Worm (Caenorhabditis elegans): ENCODE results near the gene fbxa-36.

ce11 chrIII:1303414-1303813, 10.4 kb upstream of the fbxa-36 start, which contains the start of gene fbxa-75:
- no peak for TF ChIP-seq hmg-4 (GFP tag; optimal IDR thresholded peaks at IDR 0.05)
- TF ChIP-seq pes-1 (GFP tag; IDR thresholded peaks at IDR 0.05) = no peak
- TF ChIP-seq ama-1 (optimal IDR thresholded peaks at IDR 0.05) = no peak
- no peak for TF ChIP-seq F13C5.2 (tag; optimal IDR thresholded peaks at IDR 0.05)
- no peak for TF ChIP-seq tra-4 (tag; optimal IDR thresholded peaks at IDR 0.05)
- TF ChIP-seq tbx-37 (GFP tag; conservative IDR thresholded peaks at IDR 0.05) = no peak
- TF ChIP-seq B0310.2 (tag; optimal IDR thresholded peaks at IDR 0.05) = no peak
- TF ChIP-seq ceh-13 (GFP tag; optimal IDR thresholded peaks at IDR 0.05) = no peak
- no peak for TF ChIP-seq aly-1 (tag; optimal IDR thresholded peaks at IDR 0.05)
- TF ChIP-seq ets-7 (tag; optimal IDR thresholded peaks at IDR 0.05) = no peak
- no peak for TF ChIP-seq ceh-36 (tag; optimal IDR thresholded peaks at IDR 0.05)
- no peak for TF ChIP-seq sea-1 (GFP tag; conservative IDR thresholded peaks at IDR 0.05)
